Worm (Caenorhabditis elegans) whole organism, L4 larva: ENCODE results near the gene F36H5.10.
"Not testable (repeated sequence)": the region's sequence is repeated elsewhere in the genome, so short reads cannot be mapped to it uniquely, and the experiment has no call there.

Source experiments
- D1046.2 ChIP-seq: fragments of 200-800 bp; sonication (Bioruptor generic); IDR thresholded peaks from 2 replicates; pipeline ENCODE4 v1.3.6; 2022; ENCODE audit warnings: missing genetic modification characterization, missing compliant biosample characterization
- F10B5.3 ChIP-seq: sonication (generic microtip); optimal IDR thresholded peaks from 2 replicates; lab custom pipeline; 2016; ENCODE audit warnings: mild to moderate bottlenecking, missing genetic modification characterization, missing compliant biosample characterization
- F37D6.2 ChIP-seq: sonication (generic microtip); optimal IDR thresholded peaks from 2 replicates; lab custom pipeline; 2016; ENCODE audit warnings: mild to moderate bottlenecking, missing genetic modification characterization, missing compliant biosample characterization
- Y48G9A.11 ChIP-seq: fragments of 200-800 bp; sonication (Bioruptor generic); IDR thresholded peaks from 2 replicates; pipeline ENCODE4 v1.3.6; 2022; ENCODE audit warnings: missing genetic modification reagents, missing genetic modification characterization, missing compliant biosample characterization
- ZK337.2 ChIP-seq: fragments of 200-800 bp; sonication (Bioruptor generic); IDR thresholded peaks from 2 replicates; pipeline ENCODE4 v1.3.6; 2022; ENCODE audit warnings: missing genetic modification reagents, missing genetic modification characterization, missing compliant biosample characterization
- aha-1 ChIP-seq: fragments of 150-350 bp; peaks from one replicate; lab custom pipeline; 2014; ENCODE audit warnings: missing biosample characterization, missing genetic modification characterization
- ceh-20 ChIP-seq: fragments of 200-800 bp; sonication (Bioruptor generic); IDR thresholded peaks from 2 replicates; pipeline ENCODE4 v1.3.6; 2022; ENCODE audit warnings: missing genetic modification reagents, missing genetic modification characterization, missing compliant biosample characterization
- ces-1 ChIP-seq: fragments of 150-350 bp; sonication (generic microtip); optimal IDR thresholded peaks from 4 replicates; lab custom pipeline; 2014; ENCODE audit warnings: missing biosample characterization, missing genetic modification reagents, missing genetic modification characterization
- daf-16 ChIP-seq, 3 experiments: sonication (generic microtip); optimal IDR thresholded peaks; 2 replicates each; lab custom pipeline; 2016 to 2017; ENCODE audit warnings: missing genetic modification characterization in 3 of 3, missing genetic modification reagents in 3 of 3, mild to moderate bottlenecking in 2 of 3, missing compliant biosample characterization in 2 of 3, missing biosample characterization in 1 of 3, moderate library complexity in 1 of 3
- dmd-6 ChIP-seq: fragments of 200-800 bp; sonication (Bioruptor generic); IDR thresholded peaks from 2 replicates; pipeline ENCODE4 v1.3.6; 2022; ENCODE audit warnings: missing genetic modification reagents, missing genetic modification characterization, missing compliant biosample characterization
- dmd-8 ChIP-seq: fragments of 200-800 bp; sonication (Bioruptor generic); IDR thresholded peaks from 2 replicates; pipeline ENCODE4 v1.3.6; 2022; ENCODE audit warnings: missing genetic modification characterization, missing compliant biosample characterization
- duxl-1 ChIP-seq: sonication (generic microtip); optimal IDR thresholded peaks from 2 replicates; lab custom pipeline; 2016; ENCODE audit warnings: mild to moderate bottlenecking, missing genetic modification characterization, moderate library complexity, missing compliant biosample characterization; ENCODE audit not compliant: poor library complexity
- egl-43 ChIP-seq: fragments of 200-800 bp; sonication (Bioruptor generic); IDR thresholded peaks from 2 replicates; pipeline ENCODE4 v1.3.6; 2022; ENCODE audit warnings: missing genetic modification reagents, missing genetic modification characterization, missing compliant biosample characterization
- hlh-11 ChIP-seq: fragments of 200-800 bp; sonication (Bioruptor generic); optimal IDR thresholded peaks from 2 replicates; lab custom pipeline; 2018; ENCODE audit warnings: mild to moderate bottlenecking, missing genetic modification characterization, missing compliant biosample characterization
- hlh-30 ChIP-seq: sonication (generic microtip); optimal IDR thresholded peaks from 2 replicates; lab custom pipeline; 2017; ENCODE audit warnings: antibody characterized with exemption, mild to moderate bottlenecking, missing genetic modification characterization, missing compliant biosample characterization; ENCODE audit not compliant: insufficient read depth
- lim-7 ChIP-seq: fragments of 200-800 bp; sonication (Bioruptor generic); IDR thresholded peaks from 2 replicates; pipeline ENCODE4 v1.3.6; 2022; ENCODE audit warnings: missing genetic modification characterization, missing compliant biosample characterization
- mdl-1 ChIP-seq, 2 experiments: fragments of 150-350 bp in 1 of 2; sonication (generic microtip) in 1 of 2; optimal IDR thresholded peaks; 2 replicates each; lab custom pipeline; 2014 to 2017; ENCODE audit warnings: missing biosample characterization in 2 of 2, missing genetic modification characterization in 2 of 2
- mes-2 ChIP-seq: sonication (generic microtip); optimal IDR thresholded peaks from 2 replicates; lab custom pipeline; 2016; ENCODE audit warnings: missing genotype, mild to moderate bottlenecking, missing genetic modification characterization, missing compliant biosample characterization; ENCODE audit not compliant: poor library complexity, severe bottlenecking
- mxl-2 ChIP-seq: fragments of 200-800 bp; sonication (Bioruptor generic); conservative IDR thresholded peaks from 2 replicates; pipeline ENCODE4 v1.3.6; 2022; ENCODE audit warnings: missing genetic modification reagents, missing genetic modification characterization, missing compliant biosample characterization
- nhr-11 ChIP-seq: fragments of 150-350 bp; optimal IDR thresholded peaks from 2 replicates; lab custom pipeline; 2014; ENCODE audit warnings: missing biosample characterization, missing genetic modification characterization
- nhr-28 ChIP-seq: fragments of 150-350 bp; optimal IDR thresholded peaks from 2 replicates; lab custom pipeline; 2014; ENCODE audit warnings: missing biosample characterization, missing genetic modification characterization
- nhr-77 ChIP-seq: fragments of 150-350 bp; optimal IDR thresholded peaks from 2 replicates; lab custom pipeline; 2014; ENCODE audit warnings: missing biosample characterization, missing genetic modification characterization
- php-3 ChIP-seq: fragments of 200-800 bp; sonication (Bioruptor generic); IDR thresholded peaks from 2 replicates; pipeline ENCODE4 v1.3.6; 2022; ENCODE audit warnings: missing genetic modification reagents, missing genetic modification characterization, missing compliant biosample characterization
- pqm-1 ChIP-seq: sonication (generic microtip); optimal IDR thresholded peaks from 2 replicates; lab custom pipeline; 2017; ENCODE audit warnings: missing biosample characterization, missing genetic modification characterization
- snpc-1.2 ChIP-seq: fragments of 200-800 bp; sonication (Bioruptor generic); IDR thresholded peaks from 2 replicates; pipeline ENCODE4 v1.3.6; 2022; ENCODE audit warnings: missing genetic modification reagents, missing genetic modification characterization, missing compliant biosample characterization
- snpc-4 ChIP-seq: fragments of 150-350 bp; optimal IDR thresholded peaks from 2 replicates; lab custom pipeline; 2014; ENCODE audit warnings: missing biosample characterization, missing genetic modification characterization
- spr-1 ChIP-seq: sonication (generic microtip); optimal IDR thresholded peaks from 2 replicates; lab custom pipeline; 2016; ENCODE audit warnings: mild to moderate bottlenecking, missing genetic modification characterization, missing compliant biosample characterization
- tra-1 ChIP-seq: fragments of 200-800 bp; sonication (Bioruptor generic); IDR thresholded peaks from 2 replicates; pipeline ENCODE4 v1.3.6; 2022; ENCODE audit warnings: missing genetic modification reagents, missing genetic modification characterization, missing compliant biosample characterization
- unc-62 ChIP-seq, 3 experiments: fragments of 150-350 bp in 1 of 3; sonication (generic microtip); optimal IDR thresholded peaks in 2 of 3; peaks in 1 of 3; 1 replicate in 1 of 3; 2 replicates in 2 of 3; lab custom pipeline; 2014 to 2017; ENCODE audit warnings: missing biosample characterization in 3 of 3, missing genetic modification characterization in 3 of 3, missing genetic modification reagents in 3 of 3, missing genotype in 1 of 3
- zfp-3 ChIP-seq: fragments of 200-800 bp; sonication (Bioruptor generic); conservative IDR thresholded peaks from 2 replicates; pipeline ENCODE4 v1.3.6; 2022; ENCODE audit warnings: missing genetic modification reagents, missing genetic modification characterization, missing compliant biosample characterization

Gene F36H5.10

DNA sequence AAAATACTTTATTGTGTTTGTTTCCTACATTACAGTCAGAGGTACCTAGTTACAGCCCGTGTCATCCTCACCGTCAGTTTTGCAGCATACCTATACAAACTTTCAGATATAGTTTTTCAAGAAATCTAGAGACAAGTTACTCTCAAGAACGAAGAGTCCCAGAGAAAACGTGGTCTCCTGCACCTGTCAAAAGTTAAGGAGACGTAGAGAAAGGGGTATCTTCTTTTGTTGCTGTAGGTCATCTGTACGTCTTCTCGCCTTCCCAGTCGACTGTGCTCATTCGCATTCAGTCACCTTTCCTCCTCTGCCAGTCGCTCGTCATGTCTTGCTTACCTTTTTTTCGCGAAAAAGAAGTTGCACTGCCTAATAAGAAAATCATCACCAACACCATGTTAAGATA, 4.4 kb downstream of the F36H5.10 start, which contains the start of gene F36H5.4:
TSS of gene F36H5.4 (plus strand) at position 301 of the 400 bp plus-strand sequence.
- TF ChIP-seq spr-1 (tag; lab: Kevin White, UChicago) (no peak), mdl-1 (tag; optimal IDR thresholded peaks at IDR 0.05; lab: Kevin White, UChicago) (no peak), snpc-1.2 (no peak), lim-7 (GFP tag; lab: Robert Waterston, UW) (no peak), dmd-6 (GFP tag; lab: Robert Waterston, UW) (no peak), duxl-1 (tag; lab: Kevin White, UChicago) (no peak), mes-2 (tag; lab: Kevin White, UChicago) (no peak), ces-1 (GFP tag; lab: Kevin White, UChicago) (no peak), hlh-30 (tag; lab: Kevin White, UChicago) (no peak), php-3 (no peak), mxl-2 (GFP tag; lab: Robert Waterston, UW) (no peak), ceh-20 (GFP tag; lab: Robert Waterston, UW) (no peak), nhr-77 (tag; lab: Kevin White, UChicago) (no peak), ZK337.2 (GFP tag; lab: Robert Waterston, UW) (no peak), F37D6.2 (tag; lab: Kevin White, UChicago) (no peak), dmd-8 (GFP tag; lab: Robert Waterston, UW) (no peak), tra-1 (GFP tag; lab: Robert Waterston, UW) (no peak), Y48G9A.11 (GFP tag; lab: Robert Waterston, UW) (no peak)

DNA sequence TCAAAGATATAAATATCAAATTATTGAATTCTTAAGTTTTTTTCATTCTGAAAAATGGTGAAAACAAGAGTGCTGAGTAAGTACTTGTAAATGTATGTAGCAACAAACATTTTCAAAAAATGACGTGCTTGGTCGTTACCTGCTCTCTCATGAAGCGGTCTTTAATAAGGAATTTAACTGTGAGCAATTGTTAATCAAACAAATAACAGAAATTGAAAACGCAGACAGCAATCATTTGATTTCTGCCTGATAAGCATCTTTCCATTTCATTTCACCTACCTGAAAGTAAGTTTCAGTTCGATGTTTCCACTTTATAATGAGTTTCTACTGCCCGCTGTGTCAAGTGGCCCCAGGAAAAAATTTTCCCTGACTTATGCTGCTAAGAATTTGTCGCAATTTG, 5.9 kb downstream of the F36H5.10 start, which contains the start of gene math-28:
TSS of gene math-28 (plus strand) at position 301 of the 400 bp plus-strand sequence.
- TF ChIP-seq aha-1 (tag; lab: Kevin White, UChicago) (peak; percentile 55), egl-43 (GFP tag; lab: Robert Waterston, UW) (no peak)

DNA sequence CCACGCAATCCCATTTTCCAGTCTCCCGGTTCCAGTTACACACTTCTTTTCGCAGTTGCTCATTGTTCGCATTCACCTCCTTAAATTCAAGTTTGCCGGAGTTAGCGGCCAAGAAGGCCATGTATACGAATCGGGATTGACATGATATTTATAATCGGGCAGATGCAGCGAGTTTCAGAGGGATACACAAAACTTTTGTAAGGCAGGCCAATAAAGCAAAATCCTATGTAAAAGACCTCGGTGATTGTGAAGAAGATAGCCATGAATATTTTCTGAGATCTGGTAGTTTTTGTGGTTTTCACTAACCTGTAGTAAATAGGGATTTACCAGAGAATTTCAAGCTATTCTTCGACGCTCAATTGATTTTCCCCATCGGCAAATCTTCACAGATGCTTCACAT, 9.6 kb downstream of the F36H5.10 start:
- TF ChIP-seq unc-62 (GFP tag; optimal IDR thresholded peaks at IDR 0.05 in 1 of 2; lab: Kevin White, UChicago) (peak in 1 of 2 experiments; percentile 93), unc-62 (tag; optimal IDR thresholded peaks at IDR 0.05; lab: Kevin White, UChicago) (no peak), nhr-11 (tag; lab: Kevin White, UChicago) (no peak)

DNA sequence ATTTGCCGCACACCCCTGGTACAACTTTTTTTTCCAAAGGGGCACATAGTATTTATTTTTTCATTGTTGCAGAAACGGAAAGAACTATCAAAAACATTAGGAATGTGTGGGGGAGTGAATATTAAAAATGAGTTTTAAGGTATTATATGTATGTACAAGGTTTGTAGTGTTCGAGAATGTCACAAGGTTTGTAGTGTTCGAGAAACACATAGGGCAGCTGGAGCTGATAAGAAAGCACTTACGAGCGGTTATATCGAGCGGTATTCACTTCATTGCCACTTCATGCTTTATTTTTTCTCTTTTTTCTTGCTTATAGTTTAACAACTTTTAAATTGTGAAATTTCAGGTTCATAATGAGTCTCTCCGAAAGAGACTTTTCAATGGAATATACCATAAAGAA, 10.3 kb downstream of the F36H5.10 start:
- TF ChIP-seq aha-1 (tag; lab: Kevin White, UChicago), result peak; percentile 15
- 0 out of 2 replicates have a peak, but pooled peaks have one; percentile 19 for TF ChIP-seq dmd-6 (GFP tag; lab: Robert Waterston, UW)
- TF ChIP-seq daf-16 (GFP tag; optimal IDR thresholded peaks at IDR 0.05; lab: Kevin White, UChicago), result not testable (repeated sequence)
- peak; percentile 57 for TF ChIP-seq daf-16 (tag; optimal IDR thresholded peaks at IDR 0.05; lab: Kevin White, UChicago)
- peak; percentile 37; the same call in 1 of the 2 replicates for TF ChIP-seq php-3
- TF ChIP-seq nhr-28, result peak; percentile 95
- peak; percentile 58 for TF ChIP-seq hlh-11 (tag; lab: Kevin White, UChicago)
- peak; percentile 66 for TF ChIP-seq pqm-1
- TF ChIP-seq, all 104 proteins: peak for 7; not testable (repeated sequence) for 97

DNA sequence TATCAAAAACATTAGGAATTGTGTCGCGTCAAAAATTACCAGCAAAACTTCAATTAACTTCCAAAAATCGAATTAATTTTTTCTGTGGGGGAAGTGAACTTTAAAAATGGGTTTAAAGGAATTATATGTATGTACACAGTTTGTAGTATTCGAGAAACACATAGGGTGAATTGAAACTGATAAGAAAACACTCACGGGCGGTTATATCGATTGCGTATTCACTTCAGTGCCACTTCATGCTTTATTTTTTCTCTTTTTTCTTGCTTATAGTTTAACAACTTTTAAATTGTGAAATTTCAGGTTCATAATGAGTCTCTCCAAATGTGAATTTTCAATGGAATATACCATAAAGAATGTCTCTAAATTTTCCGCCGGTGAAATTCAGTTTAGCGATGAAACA, 14.2 kb downstream of the F36H5.10 start, which contains the start of gene math-26:
TSS of gene math-26 (plus strand) at position 301 of the 400 bp plus-strand sequence.
- not testable (repeated sequence) for TF ChIP-seq F10B5.3 (tag; lab: Kevin White, UChicago); snpc-4 (tag; lab: Kevin White, UChicago); zfp-3 (GFP tag; lab: Robert Waterston, UW)

DNA sequence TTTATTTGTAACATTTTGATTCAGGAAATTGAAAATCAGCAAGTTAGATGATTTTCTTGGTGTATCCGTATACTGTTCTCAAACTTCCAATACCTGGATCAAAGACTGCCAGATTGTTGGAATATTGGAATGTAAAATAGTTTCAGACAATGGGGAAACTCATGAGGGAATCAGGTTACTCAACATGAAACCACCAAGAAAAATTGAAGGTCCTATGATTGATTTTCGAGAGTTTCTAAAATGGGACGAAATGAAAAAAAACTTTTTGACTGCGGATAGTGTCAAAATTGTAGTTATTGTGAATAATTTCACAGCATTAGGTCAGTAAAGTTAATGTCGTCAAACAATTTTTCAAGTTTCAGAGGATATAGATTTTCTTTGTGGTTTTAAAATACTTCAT, 14.7 kb downstream of the F36H5.10 start, which contains the start of gene math-3:
TSS of gene math-3 (plus strand) at position 301 of the 400 bp plus-strand sequence.
- TF ChIP-seq D1046.2 (GFP tag; lab: Robert Waterston, UW) (no peak), unc-62 (GFP tag; optimal IDR thresholded peaks at IDR 0.05 in 1 of 2; lab: Kevin White, UChicago) (peak in 1 of 2 experiments; percentile 46), unc-62 (tag; optimal IDR thresholded peaks at IDR 0.05; lab: Kevin White, UChicago) (no peak)
